Fruit fly (Drosophila melanogaster): ENCODE measurements around the gene Taf12.

The Taf12 gene

dm6 chr3R:11688055-11688454 is 8.6 kb upstream of the Taf12 start, which contains the start of gene CG6834:
TSS of gene CG6834 (minus strand) at chr3R:11688133.
- TF ChIP-seq Sin3A (optimal IDR thresholded peaks at IDR 0.05), result no peak
- TF ChIP-seq h (optimal IDR thresholded peaks at IDR 0.05), result no peak
- no peak for TF ChIP-seq Myc (optimal IDR thresholded peaks at IDR 0.05)
- TF ChIP-seq insv (optimal IDR thresholded peaks at IDR 0.05), result no peak
- TF ChIP-seq ttk (optimal IDR thresholded peaks at IDR 0.05), result no peak
- TF ChIP-seq psq (optimal IDR thresholded peaks at IDR 0.05), result no peak

- TF ChIP-seq ttk (optimal IDR thresholded peaks at IDR 0.05) (no peak), Sin3A (optimal IDR thresholded peaks at IDR 0.05) (no peak), insv (optimal IDR thresholded peaks at IDR 0.05) (no peak), Myc (optimal IDR thresholded peaks at IDR 0.05) (no peak), h (optimal IDR thresholded peaks at IDR 0.05) (no peak), psq (optimal IDR thresholded peaks at IDR 0.05) (no peak)
Observed at dm6 chr3R:11684316-11684715, 4.8 kb upstream of the Taf12 start, which contains the start of gene CG6830. TSS of gene CG6830 (minus strand) at chr3R:11684342.

- no peak for TF ChIP-seq Myc (optimal IDR thresholded peaks at IDR 0.05)
- no peak for TF ChIP-seq h (optimal IDR thresholded peaks at IDR 0.05)
- no peak for TF ChIP-seq Sin3A (optimal IDR thresholded peaks at IDR 0.05)
- no peak for TF ChIP-seq insv (optimal IDR thresholded peaks at IDR 0.05)
- no peak for TF ChIP-seq ttk (optimal IDR thresholded peaks at IDR 0.05)
- TF ChIP-seq psq (optimal IDR thresholded peaks at IDR 0.05), result no peak
Observed at dm6 chr3R:11683675-11684074, 4.2 kb upstream of the Taf12 start.

- TF ChIP-seq insv (optimal IDR thresholded peaks at IDR 0.05) (no peak), Myc (optimal IDR thresholded peaks at IDR 0.05) (no peak), h (optimal IDR thresholded peaks at IDR 0.05) (no peak), ttk (optimal IDR thresholded peaks at IDR 0.05) (no peak), psq (optimal IDR thresholded peaks at IDR 0.05) (no peak), Sin3A (optimal IDR thresholded peaks at IDR 0.05) (no peak)
Observed at dm6 chr3R:11678016-11678415, 1.5 kb downstream of the Taf12 start, which contains the start of gene CG18476. TSS of gene CG18476 (minus strand) at chr3R:11678116.

dm6 chr3R:11673955-11674663 is 5.4 kb downstream of the Taf12 start, which contains the start of gene CG14715:
TSS of gene CG14715 (plus strand) at chr3R:11674221.
- no peak for TF ChIP-seq Sin3A (optimal IDR thresholded peaks at IDR 0.05)
- no peak for TF ChIP-seq Myc (optimal IDR thresholded peaks at IDR 0.05)

dm6 chr3R:11671784-11672183 is 7.7 kb downstream of the Taf12 start:
- no peak for TF ChIP-seq Sin3A (optimal IDR thresholded peaks at IDR 0.05)
- no peak for TF ChIP-seq Myc (optimal IDR thresholded peaks at IDR 0.05)
- TF ChIP-seq ttk (optimal IDR thresholded peaks at IDR 0.05), result no peak
- no peak for TF ChIP-seq h (optimal IDR thresholded peaks at IDR 0.05)
- TF ChIP-seq insv (optimal IDR thresholded peaks at IDR 0.05), result no peak
- TF ChIP-seq psq (optimal IDR thresholded peaks at IDR 0.05), result no peak

dm6 chr3R:11670888-11671287 is 8.6 kb downstream of the Taf12 start:
- TF ChIP-seq h (optimal IDR thresholded peaks at IDR 0.05) (no peak), psq (optimal IDR thresholded peaks at IDR 0.05) (no peak), Sin3A (optimal IDR thresholded peaks at IDR 0.05) (no peak), ttk (optimal IDR thresholded peaks at IDR 0.05) (no peak), insv (optimal IDR thresholded peaks at IDR 0.05) (no peak), Myc (optimal IDR thresholded peaks at IDR 0.05) (no peak)

- no peak for TF ChIP-seq Myc (optimal IDR thresholded peaks at IDR 0.05)
- no peak for TF ChIP-seq Sin3A (optimal IDR thresholded peaks at IDR 0.05)
- no peak for TF ChIP-seq insv (optimal IDR thresholded peaks at IDR 0.05)
Observed at dm6 chr3R:11669954-11670347, 9.5 kb downstream of the Taf12 start.

- no peak for TF ChIP-seq insv (optimal IDR thresholded peaks at IDR 0.05)
- no peak for TF ChIP-seq Sin3A (optimal IDR thresholded peaks at IDR 0.05)
- no peak for TF ChIP-seq h (optimal IDR thresholded peaks at IDR 0.05)
- no peak for TF ChIP-seq psq (optimal IDR thresholded peaks at IDR 0.05)
- no peak for TF ChIP-seq ttk (optimal IDR thresholded peaks at IDR 0.05)
- TF ChIP-seq Myc (optimal IDR thresholded peaks at IDR 0.05), result no peak
Observed at dm6 chr3R:11669017-11669953, 10.2 kb downstream of the Taf12 start.

- TF ChIP-seq insv (optimal IDR thresholded peaks at IDR 0.05) (no peak), h (optimal IDR thresholded peaks at IDR 0.05) (no peak), psq (optimal IDR thresholded peaks at IDR 0.05) (no peak), Sin3A (optimal IDR thresholded peaks at IDR 0.05) (no peak), Myc (optimal IDR thresholded peaks at IDR 0.05) (no peak), ttk (optimal IDR thresholded peaks at IDR 0.05) (no peak)
Observed at dm6 chr3R:11665925-11666687, 13.4 kb downstream of the Taf12 start.

- TF ChIP-seq Myc (optimal IDR thresholded peaks at IDR 0.05) (no peak), Sin3A (optimal IDR thresholded peaks at IDR 0.05) (no peak), psq (optimal IDR thresholded peaks at IDR 0.05) (no peak)
Observed at dm6 chr3R:11665508-11665907, 14.0 kb downstream of the Taf12 start.

- no peak for TF ChIP-seq Myc (optimal IDR thresholded peaks at IDR 0.05)
- no peak for TF ChIP-seq insv (optimal IDR thresholded peaks at IDR 0.05)
- no peak for TF ChIP-seq ttk (optimal IDR thresholded peaks at IDR 0.05)
- no peak for TF ChIP-seq Sin3A (optimal IDR thresholded peaks at IDR 0.05)
- TF ChIP-seq psq (optimal IDR thresholded peaks at IDR 0.05), result no peak
- TF ChIP-seq h (optimal IDR thresholded peaks at IDR 0.05), result no peak
Observed at dm6 chr3R:11663441-11663840, 16.0 kb downstream of the Taf12 start.
